Fruit fly (Drosophila melanogaster): ENCODE results near the gene CG7102.
A peak's percentile ranks its signal among the peaks of the same experiment; 100 is the strongest.

Gene CG7102

DNA sequence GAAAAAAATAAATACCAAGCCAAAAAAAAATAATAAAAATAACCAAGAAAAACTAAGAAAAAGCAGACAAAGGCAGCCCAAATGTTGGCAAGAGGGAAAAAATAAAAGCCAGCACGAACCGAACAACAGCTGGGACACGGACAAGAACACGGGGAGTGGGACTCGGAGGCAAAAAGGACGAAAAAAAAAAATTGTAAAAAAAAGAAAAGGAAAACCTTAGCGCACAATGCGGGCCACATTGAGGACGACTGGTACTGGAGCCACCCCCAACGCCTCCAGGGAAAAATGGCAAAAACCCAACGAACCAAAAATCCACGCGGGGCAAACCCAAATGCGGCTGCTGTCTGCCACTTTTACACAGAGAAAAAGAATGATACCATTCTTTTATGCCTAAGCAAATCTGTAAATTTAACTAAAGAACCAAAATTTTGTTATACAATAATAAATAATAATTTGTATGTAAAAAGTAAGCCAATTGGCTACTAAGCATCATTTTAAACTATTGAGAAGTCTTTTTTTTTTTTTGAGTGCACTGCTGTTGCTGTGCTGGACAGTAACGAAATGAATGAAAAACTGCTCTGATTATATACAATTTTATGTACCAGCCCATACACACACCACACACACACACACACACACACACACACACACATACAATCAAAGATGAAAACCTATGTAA, 44.9 kb upstream of the CG7102 start (continued):
- TF ChIP-seq Side (GFP tag; optimal IDR thresholded peaks at IDR 0.05), result no peak
- peak; percentile 55 for TF ChIP-seq Sox100B (GFP tag; optimal IDR thresholded peaks at IDR 0.05)
- TF ChIP-seq ato (GFP tag; IDR thresholded peaks at IDR 0.05; ENCODE audit: partially characterized antibody), result no peak
- TF ChIP-seq chn (GFP tag; optimal IDR thresholded peaks at IDR 0.05), result no peak
- TF ChIP-seq CG14860 (GFP tag; IDR thresholded peaks at IDR 0.05; ENCODE audit: partially characterized antibody), result no peak
- peak; percentile 60 for TF ChIP-seq wdn (GFP tag; IDR thresholded peaks at IDR 0.05)
- TF ChIP-seq CG17829 (tag; optimal IDR thresholded peaks at IDR 0.05), result peak; percentile 57
- TF ChIP-seq CG3838 (GFP tag; optimal IDR thresholded peaks at IDR 0.05), result no peak
- TF ChIP-seq CG10543 (GFP tag; optimal IDR thresholded peaks at IDR 0.05), result peak; percentile 80
- 0 out of 2 replicates have a peak, but pooled peaks have one; percentile 14 for TF ChIP-seq CG1024 (GFP tag; IDR thresholded peaks at IDR 0.05)
- no peak for TF ChIP-seq Bdp1 (GFP tag; optimal IDR thresholded peaks at IDR 0.05)
- TF ChIP-seq Dfd (GFP tag; optimal IDR thresholded peaks at IDR 0.05), result no peak
- TF ChIP-seq Dad (GFP tag; optimal IDR thresholded peaks at IDR 0.05), result no peak
- TF ChIP-seq CG8924 (tag; optimal IDR thresholded peaks at IDR 0.05), result peak; percentile 60
- TF ChIP-seq ase (GFP tag; IDR thresholded peaks at IDR 0.05), result peak; percentile 73; the same call in 2 of the 3 replicates
- TF ChIP-seq CG17359 (tag; optimal IDR thresholded peaks at IDR 0.05), result peak; percentile 82
- peak; percentile 70 for TF ChIP-seq CG15514 (GFP tag; optimal IDR thresholded peaks at IDR 0.05)
- TF ChIP-seq grau (tag; optimal IDR thresholded peaks at IDR 0.05), result peak; percentile 75
- peak; percentile 61 for TF ChIP-seq ttk (GFP tag; IDR thresholded peaks at IDR 0.05)
- peak; percentile 37 for TF ChIP-seq CG1602 (GFP tag; optimal IDR thresholded peaks at IDR 0.05)
- TF ChIP-seq dmrt11E (tag; optimal IDR thresholded peaks at IDR 0.05), result no peak
- 0 out of 3 replicates have a peak, but pooled peaks have one; percentile 34 for TF ChIP-seq ken (GFP tag; IDR thresholded peaks at IDR 0.05)
- TF ChIP-seq CG13123 (GFP tag; optimal IDR thresholded peaks at IDR 0.05), result no peak
- TF ChIP-seq CG9932 (GFP tag; IDR thresholded peaks at IDR 0.05), result peak; percentile 79
- peak; percentile 50 for TF ChIP-seq CG12299 (tag; optimal IDR thresholded peaks at IDR 0.05)
- peak; percentile 68 for TF ChIP-seq PHDP (tag; optimal IDR thresholded peaks at IDR 0.05)
- no peak for TF ChIP-seq CG31365 (tag; optimal IDR thresholded peaks at IDR 0.05)
- peak; percentile 20; the same call in 1 of the 2 replicates for TF ChIP-seq peb (GFP tag; IDR thresholded peaks at IDR 0.05)
- no peak for TF ChIP-seq MTF-1 (GFP tag; optimal IDR thresholded peaks at IDR 0.05; ENCODE audit: borderline replicate concordance)
- TF ChIP-seq crp (GFP tag; optimal IDR thresholded peaks at IDR 0.05), result no peak
- peak; percentile 45; the same call in 1 of the 2 replicates for TF ChIP-seq ap (GFP tag; IDR thresholded peaks at IDR 0.05)
- TF ChIP-seq CG8765 (GFP tag; IDR thresholded peaks at IDR 0.05), result peak; percentile 52; the same call in 1 of the 2 replicates
- TF ChIP-seq CG12744 (GFP tag; optimal IDR thresholded peaks at IDR 0.05), result no peak
- TF ChIP-seq lbe (GFP tag; optimal IDR thresholded peaks at IDR 0.05), result peak; percentile 27
- no peak for TF ChIP-seq sima (GFP tag; optimal IDR thresholded peaks at IDR 0.05)
- no peak for TF ChIP-seq knrl (GFP tag; IDR thresholded peaks at IDR 0.05; ENCODE audit: partially characterized antibody)
- no peak for TF ChIP-seq CG2875 (GFP tag; optimal IDR thresholded peaks at IDR 0.05)
- no peak for TF ChIP-seq pita (GFP tag; optimal IDR thresholded peaks at IDR 0.05)
- peak; percentile 15 for TF ChIP-seq Chrac-16 (GFP tag; optimal IDR thresholded peaks at IDR 0.05)
- no peak for TF ChIP-seq CG8089 (GFP tag; optimal IDR thresholded peaks at IDR 0.05)
- TF ChIP-seq CG9797 (GFP tag; optimal IDR thresholded peaks at IDR 0.05), result no peak
- TF ChIP-seq klu (GFP tag; IDR thresholded peaks at IDR 0.05), result peak; percentile 58
- TF ChIP-seq CG8478 (optimal IDR thresholded peaks at IDR 0.05), result no peak
- peak; percentile 48; the same call in 1 of the 3 replicates for TF ChIP-seq jigr1 (GFP tag; IDR thresholded peaks at IDR 0.05)
- no peak for TF ChIP-seq emc (GFP tag; optimal IDR thresholded peaks at IDR 0.05)
- no peak for TF ChIP-seq BEAF-32 (GFP tag; optimal IDR thresholded peaks at IDR 0.05)
- peak; percentile 41 for TF ChIP-seq mirr (GFP tag; optimal IDR thresholded peaks at IDR 0.05)
- peak; percentile 83 for TF ChIP-seq BtbVII (GFP tag; optimal IDR thresholded peaks at IDR 0.05)
- TF ChIP-seq Lhr (GFP tag; optimal IDR thresholded peaks at IDR 0.05), result no peak
